Fruit fly (Drosophila melanogaster) whole organism, embryonic: Measurements from ENCODE around the gene stck.

ENCODE experiments used
- ATbp ChIP-seq: fragments of 200-800 bp; sonication (Bioruptor generic); optimal IDR thresholded peaks from 2 replicates; lab custom pipeline; 2017; ENCODE audit warnings: missing biosample characterization, mild to moderate bottlenecking, missing genetic modification characterization, missing genetic modification reagents
- Antp ChIP-seq: fragments of 200-800 bp; sonication (Bioruptor generic); optimal IDR thresholded peaks from 3 replicates; lab custom pipeline; 2016; ENCODE audit warnings: missing biosample characterization, missing genetic modification characterization
- Atf-2 ChIP-seq: fragments of 200-800 bp; sonication (Bioruptor generic); optimal IDR thresholded peaks from 2 replicates; lab custom pipeline; 2016; ENCODE audit warnings: missing biosample characterization, missing genetic modification characterization
- Atf3 ChIP-seq: fragments of 200-800 bp; sonication (Bioruptor generic); optimal IDR thresholded peaks from 3 replicates; lab custom pipeline; 2016; ENCODE audit warnings: missing biosample characterization, missing genetic modification characterization
- B-H2 ChIP-seq: fragments of 200-800 bp; sonication (Bioruptor generic); optimal IDR thresholded peaks from 2 replicates; lab custom pipeline; 2018; ENCODE audit warnings: missing biosample characterization, mild to moderate bottlenecking, missing genetic modification characterization
- CG1024 ChIP-seq: fragments of 200-800 bp; sonication (Bioruptor generic); IDR thresholded peaks from 2 replicates; pipeline ENCODE4 v1.3.6; 2022; ENCODE audit warnings: missing biosample characterization, missing genetic modification characterization
- CG10979 ChIP-seq: fragments of 200-800 bp; sonication (Bioruptor generic); optimal IDR thresholded peaks from 2 replicates; lab custom pipeline; 2018; ENCODE audit warnings: missing biosample characterization, mild to moderate bottlenecking, missing genetic modification characterization, moderate library complexity
- CG13287 ChIP-seq: fragments of 200-800 bp; sonication (Bioruptor generic); IDR thresholded peaks from 2 replicates; pipeline ENCODE4 v1.3.6; 2022; ENCODE audit warnings: missing biosample characterization, missing genetic modification characterization; ENCODE audit not compliant: partially characterized antibody
- CG15011 ChIP-seq: fragments of 200-800 bp; sonication (Bioruptor generic); optimal IDR thresholded peaks from 3 replicates; lab custom pipeline; 2018; ENCODE audit warnings: missing biosample characterization, mild to moderate bottlenecking, missing genetic modification characterization
- CG15601 ChIP-seq: fragments of 200-800 bp; sonication (Bioruptor generic); optimal IDR thresholded peaks from 3 replicates; lab custom pipeline; 2019; ENCODE audit warnings: missing biosample characterization, mild to moderate bottlenecking, missing genetic modification characterization, moderate library complexity
- CG15696 ChIP-seq: fragments of 200-800 bp; sonication (Bioruptor generic); optimal IDR thresholded peaks from 2 replicates; lab custom pipeline; 2019; ENCODE audit warnings: missing biosample characterization, mild to moderate bottlenecking, missing genetic modification characterization, moderate library complexity
- CG1603 ChIP-seq: fragments of 200-800 bp; sonication (Bioruptor generic); optimal IDR thresholded peaks from 2 replicates; lab custom pipeline; 2019; ENCODE audit warnings: missing biosample characterization, mild to moderate bottlenecking, missing genetic modification characterization, moderate library complexity
- CG16813 ChIP-seq: fragments of 200-800 bp; sonication (Bioruptor generic); IDR thresholded peaks from 3 replicates; pipeline ENCODE4 v1.3.6; 2022; ENCODE audit warnings: missing biosample characterization, missing genetic modification characterization; ENCODE audit not compliant: partially characterized antibody
- CG17568 ChIP-seq: fragments of 200-800 bp; sonication (Bioruptor generic); optimal IDR thresholded peaks from 2 replicates; lab custom pipeline; 2018; ENCODE audit warnings: missing biosample characterization, mild to moderate bottlenecking, missing genetic modification characterization, moderate library complexity
- CG17912 ChIP-seq: fragments of 200-800 bp; sonication (Bioruptor generic); optimal IDR thresholded peaks from 2 replicates; lab custom pipeline; 2018; ENCODE audit warnings: missing biosample characterization, mild to moderate bottlenecking, missing genetic modification characterization
- CG18764 ChIP-seq: fragments of 200-800 bp; sonication (Bioruptor generic); optimal IDR thresholded peaks from 3 replicates; lab custom pipeline; 2016; ENCODE audit warnings: missing biosample characterization, missing genetic modification characterization
- CG2889 ChIP-seq: fragments of 200-800 bp; sonication (Bioruptor generic); IDR thresholded peaks from 3 replicates; pipeline ENCODE4 v1.3.6; 2022; ENCODE audit warnings: missing biosample characterization, missing genetic modification characterization
- CG9215 ChIP-seq: fragments of 200-800 bp; sonication (Bioruptor generic); IDR thresholded peaks from 2 replicates; pipeline ENCODE4 v1.3.6; 2022; ENCODE audit warnings: missing biosample characterization, missing genetic modification characterization
- CG9876 ChIP-seq: fragments of 200-800 bp; sonication (Bioruptor generic); optimal IDR thresholded peaks from 2 replicates; lab custom pipeline; 2016; ENCODE audit warnings: missing biosample characterization, missing genetic modification characterization
- CG9932 ChIP-seq: fragments of 200-800 bp; sonication (Bioruptor generic); IDR thresholded peaks from 2 replicates; pipeline ENCODE4 v1.3.6; 2022; ENCODE audit warnings: missing biosample characterization, missing genetic modification characterization
- Deaf1 ChIP-seq: fragments of 200-800 bp; optimal IDR thresholded peaks from 3 replicates; lab custom pipeline; 2019; ENCODE audit warnings: missing biosample characterization, mild to moderate bottlenecking, missing genetic modification characterization, moderate library complexity
- Dll ChIP-seq: fragments of 200-800 bp; sonication (Bioruptor generic); IDR thresholded peaks from 4 replicates; pipeline ENCODE4 v1.3.6; 2022; ENCODE audit warnings: missing biosample characterization, missing genetic modification characterization; ENCODE audit not compliant: partially characterized antibody
- ERR ChIP-seq: fragments of 200-800 bp; sonication (Bioruptor generic); optimal IDR thresholded peaks from 2 replicates; lab custom pipeline; 2016; ENCODE audit warnings: missing biosample characterization, missing genetic modification characterization
- HLH54F ChIP-seq: fragments of 200-800 bp; sonication (Bioruptor generic); optimal IDR thresholded peaks from 3 replicates; lab custom pipeline; 2016; ENCODE audit warnings: missing biosample characterization, missing genetic modification characterization
- Mad ChIP-seq: fragments of 200-800 bp; sonication (Bioruptor generic); optimal IDR thresholded peaks from 2 replicates; lab custom pipeline; 2016; ENCODE audit warnings: missing biosample characterization, missing genetic modification characterization
- NC2β ChIP-seq: fragments of 200-800 bp; sonication (Bioruptor generic); optimal IDR thresholded peaks from 2 replicates; lab custom pipeline; 2016; ENCODE audit warnings: missing biosample characterization, missing genetic modification characterization
- Oli ChIP-seq: fragments of 200-800 bp; sonication (Bioruptor generic); optimal IDR thresholded peaks from 2 replicates; lab custom pipeline; 2018; ENCODE audit warnings: missing biosample characterization, mild to moderate bottlenecking, missing genetic modification characterization, moderate library complexity
- Optix ChIP-seq: fragments of 200-800 bp; sonication (Bioruptor generic); IDR thresholded peaks from 3 replicates; pipeline ENCODE4 v1.3.6; 2022; ENCODE audit warnings: missing biosample characterization, missing genetic modification characterization
- PHDP ChIP-seq: fragments of 200-800 bp; sonication (Bioruptor generic); optimal IDR thresholded peaks from 3 replicates; lab custom pipeline; 2018; ENCODE audit warnings: missing biosample characterization, mild to moderate bottlenecking, missing genetic modification characterization, moderate library complexity
- Ptx1 ChIP-seq: fragments of 200-800 bp; sonication (Bioruptor generic); IDR thresholded peaks from 2 replicates; pipeline ENCODE4 v1.3.6; 2022; ENCODE audit warnings: missing biosample characterization, missing genetic modification characterization
- Rx ChIP-seq: fragments of 200-800 bp; sonication (Bioruptor generic); IDR thresholded peaks from 2 replicates; pipeline ENCODE4 v1.3.6; 2022; ENCODE audit warnings: missing biosample characterization, missing genetic modification characterization
- Sry-δ ChIP-seq: fragments of 200-800 bp; sonication (Bioruptor generic); optimal IDR thresholded peaks from 2 replicates; lab custom pipeline; 2016; ENCODE audit warnings: missing biosample characterization, missing genetic modification characterization
- Trl ChIP-seq, 3 experiments: fragments of >200 bp in 2 of 3; fragments of 200-800 bp in 1 of 3; sonication (Bioruptor generic) in 1 of 3; optimal IDR thresholded peaks; 2 replicates in 1 of 3; 3 replicates in 2 of 3; lab custom pipeline; 2016 to 2017; ENCODE audit warnings: missing biosample characterization in 1 of 3, missing genetic modification characterization in 1 of 3
- ab ChIP-seq: fragments of 200-800 bp; sonication (Bioruptor generic); optimal IDR thresholded peaks from 2 replicates; lab custom pipeline; 2016; ENCODE audit warnings: missing biosample characterization, missing genetic modification characterization
- amos ChIP-seq: fragments of 200-800 bp; sonication (Bioruptor generic); IDR thresholded peaks from 2 replicates; pipeline ENCODE4 v1.3.6; 2022; ENCODE audit warnings: missing biosample characterization, missing genetic modification characterization; ENCODE audit not compliant: partially characterized antibody
- az2 ChIP-seq: fragments of 200-800 bp; sonication (Bioruptor generic); optimal IDR thresholded peaks from 3 replicates; lab custom pipeline; 2016; ENCODE audit warnings: missing biosample characterization, missing genetic modification characterization
- croc ChIP-seq: fragments of 200-800 bp; sonication (Bioruptor generic); conservative IDR thresholded peaks from 3 replicates; pipeline ENCODE4 v1.3.6; 2022; ENCODE audit warnings: missing biosample characterization, missing genetic modification characterization
- disco-r ChIP-seq: fragments of 200-800 bp; sonication (Bioruptor generic); optimal IDR thresholded peaks from 2 replicates; lab custom pipeline; 2016; ENCODE audit warnings: missing biosample characterization, missing genetic modification characterization
- en ChIP-seq: fragments of 200-800 bp; sonication (Bioruptor generic); optimal IDR thresholded peaks from 2 replicates; lab custom pipeline; 2016; ENCODE audit warnings: missing biosample characterization, missing genetic modification characterization
- eyg ChIP-seq: fragments of 200-800 bp; sonication (Bioruptor generic); optimal IDR thresholded peaks from 3 replicates; lab custom pipeline; 2016; ENCODE audit warnings: missing biosample characterization, missing genetic modification characterization
- gro ChIP-seq: fragments of 200-800 bp; sonication (Bioruptor generic); optimal IDR thresholded peaks from 2 replicates; lab custom pipeline; 2016; ENCODE audit warnings: missing biosample characterization, missing genetic modification characterization
- hbn ChIP-seq: fragments of 200-800 bp; sonication (Bioruptor generic); IDR thresholded peaks from 2 replicates; pipeline ENCODE4 v1.3.6; 2022; ENCODE audit warnings: missing biosample characterization, missing genetic modification characterization; ENCODE audit not compliant: partially characterized antibody
- insv ChIP-seq, 2 experiments: fragments of 200-800 bp; sonication (Bioruptor generic); optimal IDR thresholded peaks; 3 replicates each; lab custom pipeline; 2016 to 2018; ENCODE audit warnings: missing biosample characterization in 2 of 2, missing genetic modification characterization in 2 of 2
- lmd ChIP-seq: fragments of 200-800 bp; sonication (Bioruptor generic); IDR thresholded peaks from 2 replicates; pipeline ENCODE4 v1.3.6; 2022; ENCODE audit warnings: missing biosample characterization, missing genetic modification characterization
- mam ChIP-seq: fragments of 200-800 bp; sonication (Bioruptor generic); optimal IDR thresholded peaks from 3 replicates; lab custom pipeline; 2016; ENCODE audit warnings: missing biosample characterization, missing genetic modification characterization
- ranshi ChIP-seq: fragments of 200-800 bp; sonication (Bioruptor generic); IDR thresholded peaks from 2 replicates; pipeline ENCODE4 v1.3.6; 2022; ENCODE audit warnings: missing biosample characterization, missing genetic modification characterization
- slou ChIP-seq: fragments of 200-800 bp; sonication (Bioruptor generic); optimal IDR thresholded peaks from 3 replicates; lab custom pipeline; 2016; ENCODE audit warnings: missing biosample characterization, missing genetic modification characterization
- slp2 ChIP-seq: fragments of 200-800 bp; sonication (Bioruptor generic); optimal IDR thresholded peaks from 2 replicates; lab custom pipeline; 2016; ENCODE audit warnings: missing biosample characterization, missing genetic modification characterization
- ssp ChIP-seq: fragments of 200-800 bp; sonication (Bioruptor generic); IDR thresholded peaks from 2 replicates; pipeline ENCODE4 v1.3.6; 2022; ENCODE audit warnings: missing biosample characterization, missing genetic modification characterization
- sug ChIP-seq: fragments of 200-800 bp; optimal IDR thresholded peaks from 2 replicates; lab custom pipeline; 2019; ENCODE audit warnings: missing biosample characterization, mild to moderate bottlenecking, missing genetic modification characterization, moderate library complexity
- vvl ChIP-seq: fragments of 200-800 bp; sonication (Bioruptor generic); IDR thresholded peaks from 2 replicates; pipeline ENCODE4 v1.3.6; 2022; ENCODE audit warnings: missing biosample characterization, missing genetic modification characterization
- zen ChIP-seq: fragments of 200-800 bp; sonication (Bioruptor generic); optimal IDR thresholded peaks from 3 replicates; lab custom pipeline; 2018; ENCODE audit warnings: missing biosample characterization, mild to moderate bottlenecking, missing genetic modification characterization, moderate library complexity

stck gene

dm6 chr3R:8313038-8313437 is 43.7 kb upstream of the stck start, which contains the start of gene CG7483 (continued):
- TF ChIP-seq NC2β (GFP tag; lab: Kevin White, UChicago): no peak
- no peak for TF ChIP-seq Trl (optimal IDR thresholded peaks at IDR 0.05; lab: Kevin White, UChicago)
- TF ChIP-seq Trl (GFP tag; optimal IDR thresholded peaks at IDR 0.05; lab: Kevin White, UChicago): no peak
- TF ChIP-seq Optix (GFP tag; lab: Robert Waterston, UW): no peak
- TF ChIP-seq slou (GFP tag; lab: Kevin White, UChicago): no peak
- TF ChIP-seq Rx (GFP tag; lab: Robert Waterston, UW): no peak
- peak; percentile 95 for TF ChIP-seq CG13287 (GFP tag; lab: Robert Waterston, UW)
- TF ChIP-seq slp2 (GFP tag; lab: Kevin White, UChicago): no peak
- TF ChIP-seq CG10979 (tag; lab: Kevin White, UChicago): no peak
- TF ChIP-seq az2 (GFP tag; lab: Kevin White, UChicago): no peak
- TF ChIP-seq insv (GFP tag; optimal IDR thresholded peaks at IDR 0.05; lab: Kevin White, UChicago): peak in 1 of 2 experiments; percentile 30
- TF ChIP-seq Dll (GFP tag; lab: Robert Waterston, UW): peak; percentile 89
- TF ChIP-seq CG17912 (GFP tag; lab: Kevin White, UChicago): no peak
- TF ChIP-seq croc (GFP tag; lab: Robert Waterston, UW): no peak
- no peak for TF ChIP-seq disco-r
- peak; percentile 87 for TF ChIP-seq hbn (GFP tag; lab: Robert Waterston, UW)
- no peak for TF ChIP-seq CG9932 (GFP tag; lab: Robert Waterston, UW)
- no peak for TF ChIP-seq CG2889 (GFP tag; lab: Robert Waterston, UW)
- TF ChIP-seq CG18764 (GFP tag; lab: Kevin White, UChicago): no peak
- no peak for TF ChIP-seq HLH54F
- peak; percentile 19 for TF ChIP-seq sug (tag; lab: Kevin White, UChicago)
- no peak for TF ChIP-seq Atf3 (GFP tag; lab: Kevin White, UChicago)
- TF ChIP-seq PHDP: no peak
- TF ChIP-seq CG15011 (GFP tag; lab: Kevin White, UChicago): no peak
- TF ChIP-seq CG1603 (tag; lab: Kevin White, UChicago): peak; percentile 13
- no peak for TF ChIP-seq ssp (GFP tag; lab: Robert Waterston, UW)
- peak; percentile 86 for TF ChIP-seq amos (GFP tag; lab: Robert Waterston, UW)
- TF ChIP-seq eyg (GFP tag; lab: Kevin White, UChicago): no peak
- TF ChIP-seq CG9215 (GFP tag; lab: Robert Waterston, UW): no peak
- no peak for TF ChIP-seq ATbp (GFP tag; lab: Kevin White, UChicago)
- TF ChIP-seq lmd: no peak
- peak; percentile 87 for TF ChIP-seq Sry-δ (GFP tag; lab: Kevin White, UChicago)
- TF ChIP-seq Atf-2 (GFP tag; lab: Kevin White, UChicago): no peak
- TF ChIP-seq zen: no peak
- TF ChIP-seq CG16813 (GFP tag; lab: Robert Waterston, UW): peak; percentile 79
- TF ChIP-seq Deaf1: no peak
- no peak for TF ChIP-seq ranshi
- no peak for TF ChIP-seq Mad (GFP tag; lab: Kevin White, UChicago)
- no peak for TF ChIP-seq en
- no peak for TF ChIP-seq ERR (GFP tag; lab: Kevin White, UChicago)
- TF ChIP-seq CG17568 (GFP tag; lab: Kevin White, UChicago): no peak
- TF ChIP-seq vvl: no peak
- TF ChIP-seq CG1024 (GFP tag; lab: Robert Waterston, UW): no peak
- TF ChIP-seq Antp (GFP tag; lab: Kevin White, UChicago): no peak
- TF ChIP-seq gro: no peak
- no peak for TF ChIP-seq mam
- no peak for TF ChIP-seq CG15696 (tag; lab: Kevin White, UChicago)
- TF ChIP-seq CG15601: peak; percentile 46
- TF ChIP-seq ab: no peak
- TF ChIP-seq B-H2 (GFP tag; lab: Kevin White, UChicago): no peak
- no peak for TF ChIP-seq Oli
- TF ChIP-seq Ptx1 (GFP tag; lab: Robert Waterston, UW): no peak
- no peak for TF ChIP-seq CG9876
